Worm (Caenorhabditis elegans): ENCODE results near the gene T28A11.3.

DNA sequence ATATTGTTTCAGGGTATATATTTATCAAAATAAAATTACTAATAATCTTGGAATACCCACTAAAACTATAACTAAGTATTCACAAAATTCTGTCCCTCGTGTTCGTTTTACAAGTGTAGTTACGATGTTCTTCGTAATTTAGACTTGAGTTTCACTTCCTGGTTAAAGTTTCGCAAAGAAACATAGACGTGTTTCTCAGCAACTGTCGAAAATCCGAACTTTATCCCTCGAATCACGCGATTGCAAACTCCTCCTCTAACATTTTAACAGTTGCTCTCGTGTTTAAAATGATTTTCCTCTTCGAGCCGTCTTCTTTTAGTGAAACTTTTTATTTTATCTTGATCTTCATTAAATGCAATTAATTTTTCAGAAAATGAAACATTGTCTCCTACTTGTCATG is 4.9 kb downstream of the T28A11.3 start, which contains the start of gene T28A11.2:
- TF ChIP-seq him-1 (tag; optimal IDR thresholded peaks at IDR 0.05) (no peak), W03F9.2 (tag; optimal IDR thresholded peaks at IDR 0.05) (no peak), dao-5 (tag; optimal IDR thresholded peaks at IDR 0.05) (no peak)

Measured in whole organism, L4/young adult.